Fruit fly (Drosophila melanogaster): ENCODE measurements around the gene Surf6.

Surf6 gene

DNA sequence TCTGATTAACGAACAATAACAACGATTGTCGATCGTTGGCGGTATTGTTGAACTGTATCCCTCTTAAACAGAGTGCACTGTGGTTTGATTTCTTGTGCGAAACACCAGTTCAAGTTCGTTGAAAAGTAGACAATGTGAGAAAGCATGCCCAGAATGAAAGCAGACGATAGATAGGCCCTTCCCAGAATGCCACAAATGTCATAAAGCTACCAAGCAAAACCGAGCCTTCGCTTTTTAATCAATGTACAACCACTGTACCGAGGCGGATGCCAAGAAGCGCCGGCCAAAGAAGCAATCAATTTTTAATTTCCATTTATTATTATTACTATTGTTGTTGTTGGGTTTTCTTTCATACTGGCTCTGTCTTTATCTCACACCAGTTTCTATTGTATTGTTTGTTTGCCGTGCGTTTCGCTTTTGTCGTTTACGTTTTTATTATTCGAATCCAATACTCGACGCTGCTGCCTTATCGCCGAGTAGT is 4.2 kb upstream of the Surf6 start (continued):
- peak; percentile 70 for TF ChIP-seq Gug (GFP tag; IDR thresholded peaks at IDR 0.05)
- TF ChIP-seq topi (GFP tag; optimal IDR thresholded peaks at IDR 0.05): peak; percentile 81
- TF ChIP-seq cyc (GFP tag; optimal IDR thresholded peaks at IDR 0.05): peak; percentile 81
- TF ChIP-seq CG31627 (GFP tag; optimal IDR thresholded peaks at IDR 0.05): peak; percentile 86
- peak; percentile 88 for TF ChIP-seq CG3919 (GFP tag; optimal IDR thresholded peaks at IDR 0.05)
- TF ChIP-seq Sox15 (GFP tag; optimal IDR thresholded peaks at IDR 0.05): peak; percentile 88
- peak; percentile 74 for TF ChIP-seq CG11762 (GFP tag; optimal IDR thresholded peaks at IDR 0.05; ENCODE audit: insufficient read depth)
- peak; percentile 82 for TF ChIP-seq CG11902 (GFP tag; optimal IDR thresholded peaks at IDR 0.05)
- peak; percentile 86 for TF ChIP-seq Hr4 (GFP tag; optimal IDR thresholded peaks at IDR 0.05)
- TF ChIP-seq CG16779 (tag; optimal IDR thresholded peaks at IDR 0.05): peak; percentile 57
- no peak for TF ChIP-seq Eip93F (GFP tag; optimal IDR thresholded peaks at IDR 0.05)
- peak; percentile 84 for TF ChIP-seq CG32006 (GFP tag; optimal IDR thresholded peaks at IDR 0.05)
- peak; percentile 53 for TF ChIP-seq CG6808 (GFP tag; optimal IDR thresholded peaks at IDR 0.05)
- peak; percentile 67 for TF ChIP-seq dac (GFP tag; optimal IDR thresholded peaks at IDR 0.05)
- peak; percentile 79 for TF ChIP-seq Eip75B (GFP tag; optimal IDR thresholded peaks at IDR 0.05)
- TF ChIP-seq OdsH (GFP tag; optimal IDR thresholded peaks at IDR 0.05): peak; percentile 87
- peak; percentile 95 for TF ChIP-seq Eip78C (GFP tag)
- peak; percentile 71 for TF ChIP-seq Met (GFP tag; optimal IDR thresholded peaks at IDR 0.05)
- peak in 1 of 2 experiments; percentile 42 for TF ChIP-seq ss (GFP tag; optimal IDR thresholded peaks at IDR 0.05)
- TF ChIP-seq fkh (GFP tag; optimal IDR thresholded peaks at IDR 0.05): peak; percentile 14
- peak; percentile 87 for TF ChIP-seq CG15336 (GFP tag; IDR thresholded peaks at IDR 0.05)
- peak; percentile 95 for TF ChIP-seq svp (GFP tag)
- TF ChIP-seq Lpt (GFP tag; optimal IDR thresholded peaks at IDR 0.05): peak; percentile 73
- peak; percentile 82 for TF ChIP-seq vri (GFP tag; optimal IDR thresholded peaks at IDR 0.05)
- TF ChIP-seq Smox (GFP tag; optimal IDR thresholded peaks at IDR 0.05): peak; percentile 86

- TF ChIP-seq Hr39 (GFP tag; optimal IDR thresholded peaks at IDR 0.05) (peak; percentile 95), CG7368 (GFP tag; optimal IDR thresholded peaks at IDR 0.05) (peak; percentile 82), Sox15 (GFP tag; optimal IDR thresholded peaks at IDR 0.05) (peak; percentile 89), esn (GFP tag; optimal IDR thresholded peaks at IDR 0.05) (peak; percentile 93), Eip93F (GFP tag; optimal IDR thresholded peaks at IDR 0.05) (peak; percentile 66), Ets21C (GFP tag; optimal IDR thresholded peaks at IDR 0.05) (peak; percentile 89), CG15336 (GFP tag; IDR thresholded peaks at IDR 0.05) (peak; percentile 91), svp (GFP tag) (peak; percentile 98), CG10631 (GFP tag; optimal IDR thresholded peaks at IDR 0.05) (peak; percentile 81), CG16779 (tag; optimal IDR thresholded peaks at IDR 0.05) (peak; percentile 68), dac (GFP tag; optimal IDR thresholded peaks at IDR 0.05) (peak; percentile 63), Gug (GFP tag; IDR thresholded peaks at IDR 0.05) (peak; percentile 81), topi (GFP tag; optimal IDR thresholded peaks at IDR 0.05) (peak; percentile 84), CG3919 (GFP tag; optimal IDR thresholded peaks at IDR 0.05) (peak; percentile 87), Eip75B (GFP tag; optimal IDR thresholded peaks at IDR 0.05) (peak; percentile 87), Sox14 (GFP tag; optimal IDR thresholded peaks at IDR 0.05) (peak; percentile 89), CG10669 (GFP tag; optimal IDR thresholded peaks at IDR 0.05) (peak; percentile 80), Ets96B (tag; optimal IDR thresholded peaks at IDR 0.05) (peak; percentile 80), CG11902 (GFP tag; optimal IDR thresholded peaks at IDR 0.05) (peak; percentile 87), lz (GFP tag; optimal IDR thresholded peaks at IDR 0.05) (peak; percentile 91), dsx (GFP tag; optimal IDR thresholded peaks at IDR 0.05; ENCODE audit: poor library complexity, severe bottlenecking) (peak; percentile 64), spab (GFP tag; optimal IDR thresholded peaks at IDR 0.05) (peak; percentile 86), CG34406 (GFP tag; optimal IDR thresholded peaks at IDR 0.05) (peak; percentile 86), Sox102F (GFP tag; optimal IDR thresholded peaks at IDR 0.05) (peak; percentile 90), CG3032 (tag; optimal IDR thresholded peaks at IDR 0.05) (peak; percentile 81), CG6792 (GFP tag; optimal IDR thresholded peaks at IDR 0.05) (peak; percentile 90), net (GFP tag; optimal IDR thresholded peaks at IDR 0.05) (peak; percentile 86), fkh (GFP tag; optimal IDR thresholded peaks at IDR 0.05) (peak; percentile 61), Blimp-1 (GFP tag; optimal IDR thresholded peaks at IDR 0.05) (peak; percentile 59), achi (GFP tag; optimal IDR thresholded peaks at IDR 0.05) (peak; percentile 87), fd85E (GFP tag; optimal IDR thresholded peaks at IDR 0.05) (no peak), Met (GFP tag; optimal IDR thresholded peaks at IDR 0.05) (peak; percentile 87), Lpt (GFP tag; optimal IDR thresholded peaks at IDR 0.05) (peak; percentile 65), fd59A (GFP tag; optimal IDR thresholded peaks at IDR 0.05) (peak; percentile 85), salr (GFP tag; optimal IDR thresholded peaks at IDR 0.05) (peak; percentile 70 to 77), eg (GFP tag; IDR thresholded peaks at IDR 0.05) (peak; percentile 91)
Observed at dm6 chr3R:19905932-19906439, 1.3 kb upstream of the Surf6 start.
